Fruit fly (Drosophila melanogaster): ENCODE results near the gene MICU1.

Gene MICU1

DNA sequence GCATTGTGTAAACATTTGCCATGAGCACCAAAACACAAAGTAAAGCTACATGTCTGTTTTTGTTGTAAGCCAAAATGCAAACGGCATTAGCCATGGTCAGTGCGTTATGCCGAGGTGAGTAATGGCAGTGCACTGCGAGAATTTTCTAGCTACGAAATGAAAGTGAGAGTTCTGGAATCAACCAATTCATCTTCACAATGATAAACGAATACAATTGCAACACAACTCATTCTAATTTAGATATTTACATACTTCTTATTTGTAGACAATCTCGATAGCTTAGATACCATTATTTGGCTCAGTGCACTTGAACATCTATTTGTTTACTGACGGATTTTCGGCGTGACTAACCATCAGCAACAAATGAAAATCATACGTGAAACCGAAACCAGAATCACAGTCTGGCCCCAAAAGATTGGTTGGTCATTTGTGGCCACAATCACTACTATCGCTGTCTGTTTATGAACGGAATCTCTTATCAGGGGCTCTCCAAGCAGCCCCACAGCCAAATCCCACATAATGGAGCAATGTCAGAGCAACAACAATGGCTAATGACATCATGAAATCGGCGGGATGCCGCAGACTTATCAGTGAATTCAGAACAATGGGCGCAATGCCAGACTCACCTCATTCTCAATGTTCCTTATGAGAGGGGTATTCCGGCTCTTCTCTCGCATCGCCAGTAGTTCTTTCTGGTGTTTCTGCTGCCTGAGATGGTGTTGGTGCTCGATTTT, 27.0 kb upstream of the MICU1 start:
- TF ChIP-seq psq (optimal IDR thresholded peaks at IDR 0.05): no peak
- TF ChIP-seq h (optimal IDR thresholded peaks at IDR 0.05): no peak
- TF ChIP-seq insv (optimal IDR thresholded peaks at IDR 0.05): no peak
- no peak for TF ChIP-seq ttk (optimal IDR thresholded peaks at IDR 0.05)
- TF ChIP-seq Sin3A (optimal IDR thresholded peaks at IDR 0.05): no peak
- no peak for TF ChIP-seq Myc (optimal IDR thresholded peaks at IDR 0.05)

DNA sequence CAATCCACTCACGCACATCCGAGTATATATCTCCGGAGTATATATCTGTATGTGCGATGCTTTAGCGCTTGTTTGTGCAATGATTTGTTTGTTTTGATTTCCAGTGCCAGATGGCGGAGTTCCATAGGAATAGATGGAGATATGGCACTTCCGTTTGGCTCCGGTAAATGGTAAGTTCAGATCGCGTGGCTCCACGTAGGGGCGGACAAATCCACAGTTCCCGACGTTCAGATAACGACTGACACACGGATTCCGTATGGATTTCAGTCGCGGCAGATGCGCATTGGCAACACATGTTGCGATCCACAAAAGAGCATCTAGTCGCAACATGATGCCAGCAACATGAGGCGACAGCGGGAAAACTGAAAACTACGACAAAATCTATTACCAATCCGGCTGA, 24.6 kb upstream of the MICU1 start, which contains the start of gene Pvf3:
Gene Pvf3, minus strand, starts transcription at position 240 of the 400 bp plus-strand sequence.
- no peak for TF ChIP-seq Sin3A (optimal IDR thresholded peaks at IDR 0.05)
- no peak for TF ChIP-seq ttk (optimal IDR thresholded peaks at IDR 0.05)
- TF ChIP-seq Myc (optimal IDR thresholded peaks at IDR 0.05): no peak
- TF ChIP-seq psq (optimal IDR thresholded peaks at IDR 0.05): no peak
- TF ChIP-seq h (optimal IDR thresholded peaks at IDR 0.05): no peak
- TF ChIP-seq insv (optimal IDR thresholded peaks at IDR 0.05): no peak

DNA sequence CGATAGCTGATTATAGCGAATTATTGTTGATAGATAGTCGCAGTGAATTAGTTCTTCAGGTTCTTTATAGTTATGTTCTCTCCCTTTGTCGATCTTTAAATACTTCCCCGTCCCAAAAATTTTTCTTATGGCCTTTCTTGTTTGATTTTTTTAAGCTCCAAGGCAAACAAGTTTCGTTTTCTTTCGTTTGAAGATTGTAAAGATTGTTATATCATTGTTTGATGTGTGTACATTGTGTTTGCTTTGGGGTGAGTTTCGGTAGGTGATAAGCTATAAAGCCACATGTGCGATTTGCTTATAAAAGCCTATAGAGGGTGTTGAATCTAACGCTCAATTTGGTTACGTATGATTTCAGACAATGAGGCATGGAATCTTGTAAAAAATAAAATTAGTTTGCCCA, 23.2 kb upstream of the MICU1 start:
- TF ChIP-seq psq (optimal IDR thresholded peaks at IDR 0.05) (no peak), h (optimal IDR thresholded peaks at IDR 0.05) (no peak), Sin3A (optimal IDR thresholded peaks at IDR 0.05) (no peak), Myc (optimal IDR thresholded peaks at IDR 0.05) (no peak), insv (optimal IDR thresholded peaks at IDR 0.05) (no peak), ttk (optimal IDR thresholded peaks at IDR 0.05) (no peak)

DNA sequence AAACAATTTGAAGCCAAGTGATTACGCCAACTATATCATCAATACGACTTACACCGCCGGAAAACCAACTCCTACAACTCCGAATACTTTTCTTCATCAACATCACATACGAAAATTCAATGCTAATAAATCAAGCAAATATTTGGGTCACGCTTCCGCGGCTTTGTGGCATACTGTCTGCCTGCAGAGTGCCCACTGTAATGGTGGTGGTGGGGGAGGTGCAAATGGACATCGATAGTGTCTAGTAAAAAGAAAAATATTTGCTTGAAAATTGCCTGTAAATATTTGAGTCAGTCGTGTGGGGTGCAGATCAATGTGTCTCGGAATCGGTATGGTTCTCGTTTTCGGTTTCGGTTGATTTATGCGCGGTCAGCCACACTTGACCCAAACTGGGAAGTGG, 16.2 kb upstream of the MICU1 start:
- TF ChIP-seq ttk (optimal IDR thresholded peaks at IDR 0.05): no peak
- TF ChIP-seq Sin3A (optimal IDR thresholded peaks at IDR 0.05): no peak
- TF ChIP-seq h (optimal IDR thresholded peaks at IDR 0.05): no peak
- TF ChIP-seq psq (optimal IDR thresholded peaks at IDR 0.05): no peak
- TF ChIP-seq insv (optimal IDR thresholded peaks at IDR 0.05): no peak
- no peak for TF ChIP-seq Myc (optimal IDR thresholded peaks at IDR 0.05)

DNA sequence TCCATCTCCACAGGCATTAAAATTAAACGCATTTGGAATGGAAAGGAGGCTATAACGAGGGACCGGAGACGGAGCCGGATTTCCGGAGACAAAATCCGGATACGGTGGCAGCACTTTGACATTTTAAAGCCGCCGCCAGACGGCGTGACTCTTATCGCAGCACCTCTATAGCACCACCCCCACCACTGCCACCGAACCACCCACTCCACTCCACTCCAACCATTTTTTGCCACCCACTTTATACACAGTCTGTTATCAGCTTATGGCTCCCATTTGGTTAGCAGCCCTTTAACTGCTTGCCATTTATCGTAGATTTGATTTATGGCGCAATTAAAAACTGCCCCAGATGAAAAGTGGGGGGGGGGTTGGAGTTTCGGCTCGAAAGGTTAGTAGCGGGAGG, 13.0 kb upstream of the MICU1 start:
- TF ChIP-seq ttk (optimal IDR thresholded peaks at IDR 0.05): no peak
- TF ChIP-seq insv (optimal IDR thresholded peaks at IDR 0.05): no peak
- TF ChIP-seq psq (optimal IDR thresholded peaks at IDR 0.05): no peak
- TF ChIP-seq Sin3A (optimal IDR thresholded peaks at IDR 0.05): no peak
- no peak for TF ChIP-seq Myc (optimal IDR thresholded peaks at IDR 0.05)
- no peak for TF ChIP-seq h (optimal IDR thresholded peaks at IDR 0.05)

DNA sequence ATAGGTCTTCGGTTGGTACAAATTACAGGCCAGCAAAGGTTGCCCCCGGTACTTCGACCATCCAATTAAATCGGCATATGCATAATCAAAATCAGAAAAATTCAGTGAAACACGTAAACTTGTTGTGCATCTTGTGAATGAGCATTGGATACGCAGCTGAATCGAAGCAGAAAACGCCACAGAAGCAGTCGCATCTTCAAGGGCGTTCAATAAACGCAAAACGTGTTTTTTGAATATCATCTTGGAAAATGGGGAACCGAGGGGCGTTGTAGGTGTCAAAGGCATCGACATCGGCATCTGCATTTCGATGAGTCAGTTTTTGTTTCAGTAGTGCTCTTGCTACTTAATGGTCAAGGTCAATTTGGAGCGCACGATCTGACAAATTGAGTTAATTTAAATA, 7.7 kb upstream of the MICU1 start:
- TF ChIP-seq h (optimal IDR thresholded peaks at IDR 0.05) (no peak), insv (optimal IDR thresholded peaks at IDR 0.05) (no peak), Myc (optimal IDR thresholded peaks at IDR 0.05) (no peak), Sin3A (optimal IDR thresholded peaks at IDR 0.05) (no peak), psq (optimal IDR thresholded peaks at IDR 0.05) (no peak)

DNA sequence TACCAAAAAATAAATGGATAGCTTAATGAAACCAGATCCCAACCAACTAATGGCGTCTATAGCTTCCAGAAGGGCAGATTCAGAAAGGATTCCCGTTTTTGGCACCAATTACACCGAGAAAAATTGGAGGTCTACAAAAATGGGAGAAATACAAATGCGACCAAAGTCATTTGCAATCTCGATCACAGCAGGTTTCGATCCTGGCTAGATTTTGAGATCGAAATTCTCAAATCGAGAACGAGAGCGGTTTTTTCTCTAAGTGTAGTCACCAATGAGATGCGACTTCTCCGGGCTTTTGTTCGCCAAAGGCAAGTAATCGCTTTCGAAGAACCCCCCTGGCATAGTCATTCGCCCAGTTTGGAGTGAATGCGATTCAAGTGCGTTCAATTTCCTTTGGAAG, 6.2 kb upstream of the MICU1 start:
- TF ChIP-seq psq (optimal IDR thresholded peaks at IDR 0.05) (no peak), ttk (optimal IDR thresholded peaks at IDR 0.05) (no peak), insv (optimal IDR thresholded peaks at IDR 0.05) (no peak), Sin3A (optimal IDR thresholded peaks at IDR 0.05) (no peak), h (optimal IDR thresholded peaks at IDR 0.05) (no peak), Myc (optimal IDR thresholded peaks at IDR 0.05) (no peak)

DNA sequence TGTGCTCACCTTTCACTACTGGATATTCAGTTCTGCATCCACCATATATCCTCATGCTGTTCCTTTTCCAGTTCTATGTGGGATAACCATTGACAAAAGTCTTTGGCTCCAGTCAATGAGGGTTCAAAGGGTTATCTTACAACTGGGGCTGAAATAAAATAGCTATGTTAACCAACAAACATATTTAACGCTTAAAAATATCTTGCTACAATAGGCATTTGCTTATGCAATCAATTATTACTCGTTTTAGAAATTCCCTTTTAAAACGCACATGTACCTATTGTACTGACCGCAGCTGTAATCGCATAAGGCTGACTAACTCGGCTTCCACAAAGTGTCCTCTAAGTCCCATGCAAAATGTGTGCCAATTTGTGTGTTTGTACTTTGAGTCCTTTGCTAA, 2.8 kb upstream of the MICU1 start:
- TF ChIP-seq ttk (optimal IDR thresholded peaks at IDR 0.05) (no peak), Myc (optimal IDR thresholded peaks at IDR 0.05) (no peak), psq (optimal IDR thresholded peaks at IDR 0.05) (no peak), insv (optimal IDR thresholded peaks at IDR 0.05) (no peak), h (optimal IDR thresholded peaks at IDR 0.05) (no peak), Sin3A (optimal IDR thresholded peaks at IDR 0.05) (no peak)

DNA sequence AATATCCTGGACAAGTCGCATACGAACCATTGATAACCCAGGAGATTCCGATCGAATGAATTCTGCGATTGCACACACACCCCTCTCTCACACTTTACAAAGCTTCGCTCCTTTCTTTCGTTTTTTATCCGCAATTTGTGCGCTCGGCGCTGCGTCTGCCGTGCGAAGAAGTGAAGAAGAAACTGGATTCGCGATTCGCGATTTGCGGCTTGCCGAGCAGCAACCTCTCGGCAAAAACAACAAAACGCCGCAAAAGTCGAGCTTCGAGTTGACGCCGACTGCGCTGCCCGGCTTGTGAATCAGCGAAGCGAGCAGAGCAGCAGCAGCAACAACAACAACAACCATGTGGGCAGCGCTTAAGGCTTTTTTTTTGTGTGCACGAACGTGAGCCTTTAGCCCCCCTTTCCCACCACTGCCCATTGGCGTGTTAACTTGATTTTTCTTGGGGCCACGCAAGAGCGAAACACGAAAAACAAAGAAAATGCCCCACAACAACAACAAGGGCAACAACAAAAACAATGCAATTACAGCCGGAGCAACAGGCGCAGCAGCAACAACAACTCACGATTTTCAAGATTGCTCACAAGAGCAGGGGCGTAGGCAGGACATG, 6.0 kb downstream of the MICU1 start:
- no peak for TF ChIP-seq psq (optimal IDR thresholded peaks at IDR 0.05)
- no peak for TF ChIP-seq insv (optimal IDR thresholded peaks at IDR 0.05)
- TF ChIP-seq ttk (optimal IDR thresholded peaks at IDR 0.05): no peak
- no peak for TF ChIP-seq Sin3A (optimal IDR thresholded peaks at IDR 0.05)
- no peak for TF ChIP-seq Myc (optimal IDR thresholded peaks at IDR 0.05)
- TF ChIP-seq h (optimal IDR thresholded peaks at IDR 0.05): no peak

DNA sequence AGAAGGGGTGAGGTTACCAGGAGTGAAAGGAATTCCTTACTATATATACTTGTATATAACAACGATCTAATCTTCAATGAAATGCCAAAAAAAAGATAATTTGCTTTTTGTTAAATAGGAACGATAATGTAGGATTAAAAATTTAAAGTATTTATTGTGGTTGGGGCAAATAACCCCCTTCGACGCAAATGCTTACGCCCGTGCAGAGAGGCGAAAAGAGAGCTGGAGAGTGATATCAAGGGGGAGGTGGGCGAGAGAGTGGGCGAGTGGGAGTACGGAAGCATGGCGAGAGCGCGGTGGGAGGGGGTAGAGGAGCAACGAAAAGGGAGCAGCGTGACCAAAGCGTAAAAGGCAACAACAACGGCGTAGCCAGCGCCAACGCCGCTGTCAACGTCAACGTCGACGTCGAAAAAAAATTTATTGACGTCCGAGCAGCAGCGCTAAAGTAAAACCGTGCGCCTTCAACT, 6.5 kb downstream of the MICU1 start:
- no peak for TF ChIP-seq Myc (optimal IDR thresholded peaks at IDR 0.05)
- TF ChIP-seq psq (optimal IDR thresholded peaks at IDR 0.05): no peak
- TF ChIP-seq insv (optimal IDR thresholded peaks at IDR 0.05): no peak
- TF ChIP-seq ttk (optimal IDR thresholded peaks at IDR 0.05): no peak
- no peak for TF ChIP-seq Sin3A (optimal IDR thresholded peaks at IDR 0.05)
- no peak for TF ChIP-seq h (optimal IDR thresholded peaks at IDR 0.05)

DNA sequence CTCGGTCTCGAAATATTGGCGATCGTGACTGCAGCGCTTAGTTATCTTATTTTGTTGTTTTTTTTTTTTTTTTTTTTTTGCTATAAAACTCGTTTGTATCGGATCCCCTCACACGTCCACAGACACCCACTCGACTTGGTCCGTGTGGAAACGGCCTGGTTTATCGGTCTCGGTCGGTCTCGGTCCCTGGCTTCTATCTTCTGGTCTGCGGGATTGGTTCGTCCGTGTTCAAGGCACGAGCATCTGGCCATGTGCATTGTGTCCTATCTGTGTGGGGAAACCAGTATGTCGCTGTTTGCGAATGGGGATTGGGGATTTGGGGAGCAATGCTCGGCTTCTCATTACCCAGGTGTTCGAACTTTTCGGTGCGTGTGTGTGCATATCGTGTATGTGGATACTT, 7.6 kb downstream of the MICU1 start, which contains the start of gene CG4496:
Gene CG4496, minus strand, starts transcription at position 337 of the 400 bp plus-strand sequence.
- no peak for TF ChIP-seq h (optimal IDR thresholded peaks at IDR 0.05)
- no peak for TF ChIP-seq Sin3A (optimal IDR thresholded peaks at IDR 0.05)
- TF ChIP-seq ttk (optimal IDR thresholded peaks at IDR 0.05): no peak
- TF ChIP-seq Myc (optimal IDR thresholded peaks at IDR 0.05): no peak
- TF ChIP-seq psq (optimal IDR thresholded peaks at IDR 0.05): no peak
- no peak for TF ChIP-seq insv (optimal IDR thresholded peaks at IDR 0.05)

DNA sequence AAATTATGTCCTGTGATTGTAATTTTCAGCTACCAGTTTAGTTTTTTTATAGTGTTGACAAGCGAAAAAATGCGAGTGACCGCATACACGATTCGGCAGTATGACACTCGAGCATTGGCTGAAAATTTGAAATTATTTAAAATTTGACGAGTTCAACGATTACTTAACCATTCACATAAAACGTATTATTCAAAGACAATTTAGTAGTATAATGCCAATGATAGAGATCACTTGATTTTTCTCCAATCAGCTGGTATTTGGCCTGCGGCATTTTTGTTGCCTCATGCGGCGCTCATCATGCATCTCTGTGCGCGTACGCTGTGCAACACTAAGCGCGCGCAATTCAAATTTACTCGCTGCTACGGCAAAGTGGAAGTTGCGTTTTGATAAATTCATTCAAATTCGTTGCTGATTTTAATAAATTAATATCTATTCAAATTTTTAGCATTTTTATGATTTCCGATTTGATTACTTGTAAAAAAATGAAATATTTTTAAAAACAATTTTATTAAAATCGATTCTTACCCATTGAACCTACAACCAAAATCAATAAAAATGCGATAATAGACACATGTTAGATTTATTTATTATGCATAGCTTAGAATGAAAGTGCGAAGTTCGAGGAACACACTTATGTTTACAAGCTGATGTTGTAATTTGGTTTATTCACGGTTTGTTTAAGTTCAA, 12.5 kb downstream of the MICU1 start, which contains the start of gene CG4497:
Gene CG4497, minus strand, starts transcription at position 238 of the 687 bp plus-strand sequence.
- TF ChIP-seq h (optimal IDR thresholded peaks at IDR 0.05) (no peak), Myc (optimal IDR thresholded peaks at IDR 0.05) (no peak), ttk (optimal IDR thresholded peaks at IDR 0.05) (no peak), insv (optimal IDR thresholded peaks at IDR 0.05) (no peak), Sin3A (optimal IDR thresholded peaks at IDR 0.05) (no peak), psq (optimal IDR thresholded peaks at IDR 0.05) (no peak)
